Fruit fly (Drosophila melanogaster): ENCODE data around the gene Grx1.

Grx1 gene

dm6 chr3L:18852223-18852622 is 16.8 kb upstream of the Grx1 start:
- TF ChIP-seq CG10348 (GFP tag; IDR thresholded peaks at IDR 0.05) (no peak), rn (GFP tag; IDR thresholded peaks at IDR 0.05) (no peak), Ets98B (GFP tag; IDR thresholded peaks at IDR 0.05) (no peak), CG32121 (GFP tag; IDR thresholded peaks at IDR 0.05) (no peak), CG34367 (tag; optimal IDR thresholded peaks at IDR 0.05) (no peak), CG14655 (GFP tag; optimal IDR thresholded peaks at IDR 0.05) (no peak), fd96Ca (GFP tag; IDR thresholded peaks at IDR 0.05) (no peak), CG9948 (tag; optimal IDR thresholded peaks at IDR 0.05) (no peak), CG13204 (GFP tag; optimal IDR thresholded peaks at IDR 0.05) (no peak), CG8159 (tag; optimal IDR thresholded peaks at IDR 0.05) (no peak), Pif1B (GFP tag; optimal IDR thresholded peaks at IDR 0.05) (no peak), gl (tag; optimal IDR thresholded peaks at IDR 0.05) (no peak), CG8301 (tag; optimal IDR thresholded peaks at IDR 0.05) (no peak)

DNA sequence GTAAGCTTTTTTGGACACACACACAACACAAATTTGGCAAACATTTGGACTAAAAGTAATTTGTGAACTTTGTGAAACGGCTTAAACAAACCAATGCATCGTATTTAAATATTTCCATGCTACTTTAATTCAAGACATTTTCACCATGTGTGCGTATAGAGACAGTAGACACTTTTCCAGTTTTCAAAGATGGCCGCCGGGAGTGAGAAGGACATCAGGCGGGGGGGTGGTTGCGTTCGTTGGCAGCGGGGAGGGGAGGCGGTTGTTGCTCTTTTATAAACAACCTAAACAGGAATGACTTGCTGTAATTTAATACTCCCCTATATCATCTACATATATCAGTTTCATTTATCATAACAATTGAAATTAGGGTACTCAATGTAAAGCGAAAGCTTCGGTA is 15.6 kb upstream of the Grx1 start:
- TF ChIP-seq CG4496 (GFP tag; IDR thresholded peaks at IDR 0.05) (no peak), CG8159 (tag; optimal IDR thresholded peaks at IDR 0.05) (no peak), fd96Ca (GFP tag; IDR thresholded peaks at IDR 0.05) (no peak), gl (tag; optimal IDR thresholded peaks at IDR 0.05) (no peak), CG8301 (tag; optimal IDR thresholded peaks at IDR 0.05) (no peak)

dm6 chr3L:18854412-18854811 is 14.6 kb upstream of the Grx1 start:
- TF ChIP-seq CG12605 (GFP tag; IDR thresholded peaks at IDR 0.05), result no peak
- TF ChIP-seq CG32121 (GFP tag; IDR thresholded peaks at IDR 0.05), result no peak

- TF ChIP-seq CG8301 (tag; optimal IDR thresholded peaks at IDR 0.05) (no peak), CG9948 (tag; optimal IDR thresholded peaks at IDR 0.05) (no peak), EcR (GFP tag; optimal IDR thresholded peaks at IDR 0.05) (no peak), CG15710 (tag; optimal IDR thresholded peaks at IDR 0.05) (no peak), CG17806 (tag; optimal IDR thresholded peaks at IDR 0.05) (no peak)
Observed at dm6 chr3L:18860467-18860866, 8.6 kb upstream of the Grx1 start.

DNA sequence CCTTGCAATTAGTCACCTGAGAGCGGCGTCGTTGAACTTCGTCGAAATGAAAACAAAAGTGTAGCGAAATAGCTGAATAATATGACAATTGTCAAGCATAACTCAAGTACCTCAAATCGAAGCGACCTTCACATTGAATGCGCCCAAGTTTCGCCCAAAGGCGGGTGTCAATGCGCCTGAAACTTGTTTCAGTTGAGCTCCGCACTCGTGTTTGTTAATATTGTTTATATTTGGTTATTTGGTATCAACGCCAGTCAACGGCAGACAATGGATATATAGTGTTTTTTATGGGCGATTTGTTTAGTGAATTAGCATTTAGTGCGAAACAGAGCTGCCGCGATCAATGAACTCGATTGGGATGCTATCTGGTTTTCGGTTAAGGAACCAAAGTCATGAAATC is 7.1 kb upstream of the Grx1 start:
- no peak for TF ChIP-seq CG10348 (GFP tag; IDR thresholded peaks at IDR 0.05)
- no peak for TF ChIP-seq Snoo (tag; optimal IDR thresholded peaks at IDR 0.05)
- no peak for TF ChIP-seq CG15710 (tag; optimal IDR thresholded peaks at IDR 0.05)
- TF ChIP-seq CG8301 (tag; optimal IDR thresholded peaks at IDR 0.05), result no peak
- no peak for TF ChIP-seq CG14655 (GFP tag; optimal IDR thresholded peaks at IDR 0.05)
- TF ChIP-seq fd96Ca (GFP tag; IDR thresholded peaks at IDR 0.05), result no peak
- no peak for TF ChIP-seq gl (tag; optimal IDR thresholded peaks at IDR 0.05)
- TF ChIP-seq CG9948 (tag; optimal IDR thresholded peaks at IDR 0.05), result no peak
- no peak for TF ChIP-seq CG32121 (GFP tag; IDR thresholded peaks at IDR 0.05)
- TF ChIP-seq D1 (tag; optimal IDR thresholded peaks at IDR 0.05), result no peak
- TF ChIP-seq Pif1A (GFP tag; optimal IDR thresholded peaks at IDR 0.05), result no peak
- TF ChIP-seq CG4496 (GFP tag; IDR thresholded peaks at IDR 0.05), result no peak
- no peak for TF ChIP-seq rn (GFP tag; IDR thresholded peaks at IDR 0.05)
- no peak for TF ChIP-seq Ets98B (GFP tag; IDR thresholded peaks at IDR 0.05)
- no peak for TF ChIP-seq CG34367 (tag; optimal IDR thresholded peaks at IDR 0.05)
- no peak for TF ChIP-seq CG8159 (tag; optimal IDR thresholded peaks at IDR 0.05)
- no peak for TF ChIP-seq EcR (GFP tag; optimal IDR thresholded peaks at IDR 0.05)
- no peak for TF ChIP-seq Pif1B (GFP tag; optimal IDR thresholded peaks at IDR 0.05)

dm6 chr3L:18863327-18863726 is 5.7 kb upstream of the Grx1 start, which contains the start of gene CG6865:
Gene CG6865 (plus strand): TSS chr3L:18863647.
- no peak for TF ChIP-seq CG8159 (tag; optimal IDR thresholded peaks at IDR 0.05)
- TF ChIP-seq CG13204 (GFP tag; optimal IDR thresholded peaks at IDR 0.05), result no peak
- TF ChIP-seq rn (GFP tag; IDR thresholded peaks at IDR 0.05), result no peak
- no peak for TF ChIP-seq CG34367 (tag; optimal IDR thresholded peaks at IDR 0.05)
- TF ChIP-seq CG8301 (tag; optimal IDR thresholded peaks at IDR 0.05), result no peak
- no peak for TF ChIP-seq CG9948 (tag; optimal IDR thresholded peaks at IDR 0.05)
- TF ChIP-seq CG15710 (tag; optimal IDR thresholded peaks at IDR 0.05), result no peak
- no peak for TF ChIP-seq EcR (GFP tag; optimal IDR thresholded peaks at IDR 0.05)
- no peak for TF ChIP-seq gl (tag; optimal IDR thresholded peaks at IDR 0.05)
- no peak for TF ChIP-seq fd96Ca (GFP tag; IDR thresholded peaks at IDR 0.05)
- TF ChIP-seq CG32121 (GFP tag; IDR thresholded peaks at IDR 0.05), result no peak
- TF ChIP-seq CG4496 (GFP tag; IDR thresholded peaks at IDR 0.05), result no peak
- no peak for TF ChIP-seq CG12605 (GFP tag; IDR thresholded peaks at IDR 0.05)
- TF ChIP-seq CG10348 (GFP tag; IDR thresholded peaks at IDR 0.05), result no peak
- no peak for TF ChIP-seq Ets98B (GFP tag; IDR thresholded peaks at IDR 0.05)
- TF ChIP-seq CG17806 (tag; optimal IDR thresholded peaks at IDR 0.05), result no peak
- TF ChIP-seq CG14655 (GFP tag; optimal IDR thresholded peaks at IDR 0.05), result no peak
- no peak for TF ChIP-seq Pif1A (GFP tag; optimal IDR thresholded peaks at IDR 0.05)
- TF ChIP-seq D1 (tag; optimal IDR thresholded peaks at IDR 0.05), result no peak
- TF ChIP-seq Pif1B (GFP tag; optimal IDR thresholded peaks at IDR 0.05), result no peak
